Fruit fly (Drosophila melanogaster) whole organism, embryonic: ENCODE measurements around the gene sqh.

Experiments
- Atf-2 ChIP-seq: fragments of 200-800 bp; sonication (Bioruptor generic); optimal IDR thresholded peaks from 2 replicates; lab custom pipeline; 2016; ENCODE audit warnings: missing biosample characterization, missing genetic modification characterization
- C15 ChIP-seq: fragments of 200-800 bp; sonication (Bioruptor generic); IDR thresholded peaks from 3 replicates; pipeline ENCODE4 v1.3.6; 2022; ENCODE audit warnings: missing biosample characterization, missing genetic modification characterization
- CG10959 ChIP-seq: fragments of 200-800 bp; sonication (Bioruptor generic); IDR thresholded peaks from 2 replicates; pipeline ENCODE4 v1.3.6; 2022; ENCODE audit warnings: missing biosample characterization, missing genetic modification characterization
- CG12155 ChIP-seq: fragments of 200-800 bp; sonication (Bioruptor generic); optimal IDR thresholded peaks from 3 replicates; lab custom pipeline; 2016; ENCODE audit warnings: missing biosample characterization, missing genetic modification characterization
- CG14050 ChIP-seq: fragments of 200-800 bp; sonication (Bioruptor generic); IDR thresholded peaks from 3 replicates; pipeline ENCODE4 v1.3.6; 2022; ENCODE audit warnings: missing biosample characterization, missing genetic modification characterization
- CG15601 ChIP-seq: fragments of 200-800 bp; sonication (Bioruptor generic); optimal IDR thresholded peaks from 3 replicates; lab custom pipeline; 2019; ENCODE audit warnings: missing biosample characterization, mild to moderate bottlenecking, missing genetic modification characterization, moderate library complexity
- CG2889 ChIP-seq: fragments of 200-800 bp; sonication (Bioruptor generic); IDR thresholded peaks from 3 replicates; pipeline ENCODE4 v1.3.6; 2022; ENCODE audit warnings: missing biosample characterization, missing genetic modification characterization
- CG30020 ChIP-seq: fragments of 200-800 bp; optimal IDR thresholded peaks from 2 replicates; lab custom pipeline; 2019; ENCODE audit warnings: missing biosample characterization, mild to moderate bottlenecking, missing genetic modification characterization, moderate library complexity
- CG30431 ChIP-seq: fragments of 200-800 bp; sonication (Bioruptor generic); optimal IDR thresholded peaks from 2 replicates; lab custom pipeline; 2017; ENCODE audit warnings: missing biosample characterization, missing genetic modification characterization
- CG3065 ChIP-seq: fragments of 200-800 bp; sonication (Bioruptor generic); optimal IDR thresholded peaks from 2 replicates; lab custom pipeline; 2016; ENCODE audit warnings: missing biosample characterization, missing genetic modification characterization
- CG3163 ChIP-seq: fragments of 200-800 bp; sonication (Bioruptor generic); optimal IDR thresholded peaks from 3 replicates; lab custom pipeline; 2016; ENCODE audit warnings: missing biosample characterization, missing genetic modification characterization
- CG3281 ChIP-seq: fragments of 200-800 bp; sonication (Bioruptor generic); optimal IDR thresholded peaks from 3 replicates; lab custom pipeline; 2017; ENCODE audit warnings: missing biosample characterization, mild to moderate bottlenecking, missing genetic modification characterization
- CG3407 ChIP-seq: fragments of 200-800 bp; sonication (Bioruptor generic); optimal IDR thresholded peaks from 2 replicates; lab custom pipeline; 2018; ENCODE audit warnings: missing biosample characterization, mild to moderate bottlenecking, missing genetic modification characterization
- CG6254 ChIP-seq: fragments of 200-800 bp; sonication (Bioruptor generic); optimal IDR thresholded peaks from 3 replicates; lab custom pipeline; 2017; ENCODE audit warnings: mild to moderate bottlenecking, missing biosample characterization, missing genetic modification reagents, missing genetic modification characterization
- CG7963 ChIP-seq: fragments of 200-800 bp; sonication (Bioruptor generic); IDR thresholded peaks from 3 replicates; pipeline ENCODE4 v1.3.6; 2022; ENCODE audit warnings: missing biosample characterization, missing genetic modification characterization; ENCODE audit not compliant: partially characterized antibody
- CG7987 ChIP-seq: fragments of 200-800 bp; sonication (Bioruptor generic); optimal IDR thresholded peaks from 2 replicates; lab custom pipeline; 2018; ENCODE audit warnings: missing biosample characterization, mild to moderate bottlenecking, missing genetic modification characterization, moderate library complexity
- CG9215 ChIP-seq: fragments of 200-800 bp; sonication (Bioruptor generic); IDR thresholded peaks from 2 replicates; pipeline ENCODE4 v1.3.6; 2022; ENCODE audit warnings: missing biosample characterization, missing genetic modification characterization
- CG9609 ChIP-seq: fragments of 200-800 bp; sonication (Bioruptor generic); optimal IDR thresholded peaks from 3 replicates; lab custom pipeline; 2016; ENCODE audit warnings: missing biosample characterization, missing genetic modification characterization
- Gug ChIP-seq: fragments of 200-800 bp; sonication (Bioruptor generic); IDR thresholded peaks from 4 replicates; pipeline ENCODE4 v1.3.6; 2022; ENCODE audit warnings: missing biosample characterization, missing genetic modification characterization
- Hmr ChIP-seq: fragments of 200-800 bp; sonication (Bioruptor generic); optimal IDR thresholded peaks from 3 replicates; lab custom pipeline; 2017; ENCODE audit warnings: mild to moderate bottlenecking, missing biosample characterization, missing genetic modification reagents, missing genetic modification characterization
- Hr39 ChIP-seq: fragments of >200 bp; optimal IDR thresholded peaks from 2 replicates; lab custom pipeline; 2017
- Lpt ChIP-seq: fragments of >200 bp; optimal IDR thresholded peaks from 2 replicates; lab custom pipeline; 2018; ENCODE audit warnings: missing biosample characterization, missing genetic modification characterization
- MBD-R2 ChIP-seq: fragments of 200-800 bp; sonication (Bioruptor generic); IDR thresholded peaks from 2 replicates; pipeline ENCODE4 v1.3.6; 2022; ENCODE audit warnings: missing biosample characterization, missing genetic modification characterization
- Nf-YA ChIP-seq: fragments of 200-800 bp; sonication (Bioruptor generic); IDR thresholded peaks from 2 replicates; pipeline ENCODE4 v1.3.6; 2022; ENCODE audit warnings: missing biosample characterization, missing genetic modification characterization
- Rx ChIP-seq: fragments of 200-800 bp; sonication (Bioruptor generic); IDR thresholded peaks from 2 replicates; pipeline ENCODE4 v1.3.6; 2022; ENCODE audit warnings: missing biosample characterization, missing genetic modification characterization
- Sox100B ChIP-seq: fragments of 200-800 bp; sonication (Bioruptor generic); optimal IDR thresholded peaks from 3 replicates; lab custom pipeline; 2018; ENCODE audit warnings: missing biosample characterization, mild to moderate bottlenecking, missing genetic modification characterization
- Spps ChIP-seq: fragments of 200-800 bp; sonication (Bioruptor generic); optimal IDR thresholded peaks from 2 replicates; lab custom pipeline; 2018; ENCODE audit warnings: missing biosample characterization, mild to moderate bottlenecking, missing genetic modification characterization
- Taf1 ChIP-seq: fragments of 200-800 bp; sonication (Bioruptor generic); IDR thresholded peaks from 2 replicates; pipeline ENCODE4 v1.3.6; 2022; ENCODE audit warnings: missing biosample characterization, missing genetic modification characterization
- Vsx1 ChIP-seq: fragments of 200-800 bp; sonication (Bioruptor generic); optimal IDR thresholded peaks from 2 replicates; lab custom pipeline; 2017; ENCODE audit warnings: missing biosample characterization, mild to moderate bottlenecking, missing genetic modification characterization, missing genetic modification reagents
- ab ChIP-seq: fragments of 200-800 bp; sonication (Bioruptor generic); optimal IDR thresholded peaks from 2 replicates; lab custom pipeline; 2016; ENCODE audit warnings: missing biosample characterization, missing genetic modification characterization
- cato ChIP-seq: fragments of 200-800 bp; sonication (Bioruptor generic); optimal IDR thresholded peaks from 2 replicates; lab custom pipeline; 2016; ENCODE audit warnings: missing biosample characterization, missing genetic modification characterization, borderline replicate concordance
- chm ChIP-seq: fragments of 200-800 bp; sonication (Bioruptor generic); IDR thresholded peaks from 2 replicates; pipeline ENCODE4 v1.3.6; 2022; ENCODE audit warnings: missing biosample characterization, missing genetic modification characterization
- chn ChIP-seq: fragments of 200-800 bp; sonication (Bioruptor generic); optimal IDR thresholded peaks from 2 replicates; lab custom pipeline; 2016; ENCODE audit warnings: missing biosample characterization, missing genetic modification characterization
- dan ChIP-seq: fragments of 200-800 bp; sonication (Bioruptor generic); IDR thresholded peaks from 2 replicates; pipeline ENCODE4 v1.3.6; 2022; ENCODE audit warnings: missing biosample characterization, missing genetic modification characterization
- esg ChIP-seq: fragments of 200-800 bp; sonication (Bioruptor generic); conservative IDR thresholded peaks from 2 replicates; pipeline ENCODE4 v1.3.6; 2022; ENCODE audit warnings: missing biosample characterization, missing genetic modification characterization
- gsb ChIP-seq: fragments of 200-800 bp; sonication (Bioruptor generic); IDR thresholded peaks from 2 replicates; pipeline ENCODE4 v1.3.6; 2022; ENCODE audit warnings: missing biosample characterization, missing genetic modification characterization
- hth ChIP-seq: fragments of >200 bp; optimal IDR thresholded peaks from 2 replicates; lab custom pipeline; 2017; ENCODE audit warnings: inconsistent platforms
- kah ChIP-seq: fragments of 200-800 bp; sonication (Bioruptor generic); optimal IDR thresholded peaks from 2 replicates; lab custom pipeline; 2018; ENCODE audit warnings: missing biosample characterization, mild to moderate bottlenecking, missing genetic modification characterization
- lmd ChIP-seq: fragments of 200-800 bp; sonication (Bioruptor generic); IDR thresholded peaks from 2 replicates; pipeline ENCODE4 v1.3.6; 2022; ENCODE audit warnings: missing biosample characterization, missing genetic modification characterization
- maf-S ChIP-seq: fragments of 200-800 bp; sonication (Bioruptor generic); optimal IDR thresholded peaks from 2 replicates; lab custom pipeline; 2016; ENCODE audit warnings: missing biosample characterization, missing genetic modification characterization
- nom ChIP-seq: fragments of 200-800 bp; sonication (Bioruptor generic); optimal IDR thresholded peaks from 2 replicates; lab custom pipeline; 2017; ENCODE audit warnings: missing biosample characterization, missing genetic modification characterization, mild to moderate bottlenecking, moderate library complexity, missing genetic modification reagents
- odd ChIP-seq: fragments of 200-800 bp; sonication (Bioruptor generic); optimal IDR thresholded peaks from 2 replicates; lab custom pipeline; 2017; ENCODE audit warnings: missing biosample characterization, mild to moderate bottlenecking, missing genetic modification characterization
- onecut ChIP-seq: fragments of 200-800 bp; sonication (Bioruptor generic); IDR thresholded peaks from 2 replicates; pipeline ENCODE4 v1.3.6; 2022; ENCODE audit warnings: missing biosample characterization, missing genetic modification characterization
- pho ChIP-seq: fragments of 200-800 bp; sonication (Bioruptor generic); optimal IDR thresholded peaks from 2 replicates; lab custom pipeline; 2016; ENCODE audit warnings: missing biosample characterization, missing genetic modification characterization
- ro ChIP-seq: fragments of 200-800 bp; sonication (Bioruptor generic); IDR thresholded peaks from 2 replicates; pipeline ENCODE4 v1.3.6; 2022; ENCODE audit warnings: missing biosample characterization, missing genetic modification characterization
- row ChIP-seq: fragments of 200-800 bp; sonication (Bioruptor generic); IDR thresholded peaks from 3 replicates; pipeline ENCODE4 v1.3.6; 2022; ENCODE audit warnings: missing biosample characterization, missing genetic modification characterization
- sd ChIP-seq: fragments of 200-800 bp; sonication (Bioruptor generic); optimal IDR thresholded peaks from 3 replicates; lab custom pipeline; 2018; ENCODE audit warnings: missing biosample characterization, mild to moderate bottlenecking, missing genetic modification characterization, moderate library complexity
- tgo ChIP-seq: fragments of 200-800 bp; sonication (Bioruptor generic); IDR thresholded peaks from 3 replicates; pipeline ENCODE4 v1.3.6; 2022; ENCODE audit warnings: missing biosample characterization, missing genetic modification characterization
- tx ChIP-seq: fragments of 200-800 bp; sonication (Bioruptor generic); optimal IDR thresholded peaks from 2 replicates; lab custom pipeline; 2016; ENCODE audit warnings: missing biosample characterization, missing genetic modification characterization
- wdn ChIP-seq: fragments of 200-800 bp; sonication (Bioruptor generic); IDR thresholded peaks from 2 replicates; pipeline ENCODE4 v1.3.6; 2022; ENCODE audit warnings: missing biosample characterization, missing genetic modification characterization
- z ChIP-seq: fragments of 200-800 bp; sonication (Bioruptor generic); IDR thresholded peaks from 3 replicates; pipeline ENCODE4 v1.3.6; 2022; ENCODE audit warnings: missing biosample characterization, missing genetic modification characterization
- zen2 ChIP-seq: fragments of 200-800 bp; sonication (Bioruptor generic); IDR thresholded peaks from 3 replicates; pipeline ENCODE4 v1.3.6; 2022; ENCODE audit warnings: missing biosample characterization, missing genetic modification characterization; ENCODE audit not compliant: partially characterized antibody

The sqh gene

DNA sequence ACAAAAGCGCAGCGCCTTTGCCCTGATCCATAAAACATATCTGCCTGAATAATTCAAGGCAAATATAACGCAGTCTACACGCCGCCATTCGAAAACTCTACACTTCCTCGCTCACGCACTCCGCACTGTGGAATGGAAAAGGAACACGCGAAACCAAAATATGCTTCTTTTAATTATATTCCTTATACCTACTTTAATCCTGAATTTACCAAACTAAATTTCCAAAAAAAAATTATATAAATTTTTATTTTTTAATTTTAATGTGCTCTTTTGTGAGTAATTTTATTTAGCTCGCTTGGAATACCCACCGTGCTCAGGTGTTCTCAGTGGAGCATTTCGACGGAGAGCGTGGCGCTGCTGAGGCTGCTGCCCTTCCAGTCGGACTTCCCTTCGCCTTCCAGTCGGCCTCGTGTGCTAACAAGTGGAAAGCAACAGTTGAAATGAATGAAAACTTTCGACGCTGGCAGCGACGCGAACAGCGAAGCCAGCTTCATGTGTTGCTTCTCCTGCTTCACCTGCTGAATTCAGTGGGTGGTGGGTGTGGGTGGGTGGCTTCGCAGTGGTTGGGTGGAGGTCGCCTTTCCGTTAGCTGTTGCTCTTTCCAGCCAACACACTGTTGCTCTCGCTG lies 31.6 kb downstream of the sqh start (continued):
- peak; percentile 41 for TF ChIP-seq kah (GFP tag; lab: Kevin White, UChicago)
- no peak for TF ChIP-seq CG3163 (GFP tag; lab: Kevin White, UChicago)
- TF ChIP-seq CG30020 (tag; lab: Kevin White, UChicago), result no peak
- TF ChIP-seq pho (GFP tag; lab: Kevin White, UChicago), result peak; percentile 25
- no peak for TF ChIP-seq maf-S (GFP tag; lab: Kevin White, UChicago)
- peak; percentile 75; the same call in 1 of the 2 replicates for TF ChIP-seq Rx (GFP tag; lab: Robert Waterston, UW)
- peak; percentile 69 for TF ChIP-seq odd (GFP tag; lab: Kevin White, UChicago)
- no peak for TF ChIP-seq CG7963 (GFP tag; lab: Robert Waterston, UW)
- peak; percentile 58; the same call in 1 of the 3 replicates for TF ChIP-seq C15
- TF ChIP-seq Atf-2, result no peak
- TF ChIP-seq tgo (GFP tag; lab: Robert Waterston, UW), result peak; percentile 93
- peak; percentile 72 for TF ChIP-seq gsb (GFP tag; lab: Robert Waterston, UW)
- TF ChIP-seq z, result no peak
- TF ChIP-seq Sox100B (GFP tag; lab: Kevin White, UChicago), result peak; percentile 76
- TF ChIP-seq CG9215 (GFP tag; lab: Robert Waterston, UW), result peak; percentile 85
- no peak for TF ChIP-seq dan
- TF ChIP-seq Gug, result peak; percentile 75
- TF ChIP-seq Hmr (GFP tag; lab: Kevin White, UChicago), result peak; percentile 92
- TF ChIP-seq ab (GFP tag; lab: Kevin White, UChicago), result no peak
- TF ChIP-seq CG3407 (GFP tag; lab: Kevin White, UChicago), result peak; percentile 48
- peak; percentile 11 for TF ChIP-seq CG3065 (GFP tag; lab: Kevin White, UChicago)
- TF ChIP-seq CG14050, result peak; percentile 80
- TF ChIP-seq wdn (GFP tag; lab: Robert Waterston, UW), result peak; percentile 82
- peak; percentile 37 for TF ChIP-seq CG30431
- TF ChIP-seq Vsx1 (GFP tag; lab: Kevin White, UChicago), result peak; percentile 28
- TF ChIP-seq esg (GFP tag; lab: Robert Waterston, UW), result peak; percentile 88
- TF ChIP-seq zen2 (GFP tag; lab: Robert Waterston, UW), result no peak
- TF ChIP-seq chn (GFP tag; lab: Kevin White, UChicago), result peak; percentile 11
- TF ChIP-seq CG15601 (tag; lab: Kevin White, UChicago), result peak; percentile 39
- TF ChIP-seq ro, result peak; percentile 34; the same call in 1 of the 2 replicates
- TF ChIP-seq CG12155 (GFP tag; lab: Kevin White, UChicago), result peak; percentile 53
- TF ChIP-seq onecut (GFP tag; lab: Robert Waterston, UW), result peak; percentile 66
- TF ChIP-seq nom (GFP tag; lab: Kevin White, UChicago), result no peak
- peak; percentile 74; the same call in 2 of the 3 replicates for TF ChIP-seq CG2889 (GFP tag; lab: Robert Waterston, UW)
- no peak for TF ChIP-seq Lpt (GFP tag; lab: Kevin White, UChicago)
- peak; percentile 82 for TF ChIP-seq Nf-YA
- TF ChIP-seq CG3281 (GFP tag; lab: Kevin White, UChicago), result peak; percentile 79
- TF ChIP-seq hth (lab: Kevin White, UChicago), result no peak
- peak; percentile 91 for TF ChIP-seq row
- TF ChIP-seq CG7987 (GFP tag; lab: Kevin White, UChicago), result peak; percentile 9
- peak; percentile 8 for TF ChIP-seq cato
- no peak for TF ChIP-seq Hr39 (lab: Kevin White, UChicago)
- peak; percentile 56 for TF ChIP-seq sd (tag; lab: Kevin White, UChicago)
- no peak for TF ChIP-seq Spps (tag; lab: Kevin White, UChicago)
- peak; percentile 73 for TF ChIP-seq Taf1 (GFP tag; lab: Robert Waterston, UW)
- TF ChIP-seq CG10959, result peak; percentile 34; the same call in 1 of the 2 replicates
- peak; percentile 88 for TF ChIP-seq lmd (GFP tag; lab: Robert Waterston, UW)
- no peak for TF ChIP-seq tx
- TF ChIP-seq CG9609 (GFP tag; lab: Kevin White, UChicago), result no peak
- peak; percentile 57; the same call in 1 of the 2 replicates for TF ChIP-seq MBD-R2 (GFP tag; lab: Robert Waterston, UW)
- TF ChIP-seq chm, result peak; percentile 46; the same call in 1 of the 2 replicates
- peak; percentile 31 for TF ChIP-seq CG6254
